Worm (Caenorhabditis elegans) whole organism, L1 larva: Measurements from ENCODE around the gene sre-38.

Source experiments
- ama-1 ChIP-seq: fragments of 150-350 bp; optimal IDR thresholded peaks from 2 replicates; lab custom pipeline; 2014
- isw-1 ChIP-seq: fragments of 200-800 bp; sonication (Bioruptor generic); IDR thresholded peaks from 2 replicates; pipeline ENCODE4 v1.3.6; 2022; ENCODE audit warnings: missing genetic modification characterization, missing compliant biosample characterization
- nhr-11 ChIP-seq: fragments of 150-350 bp; optimal IDR thresholded peaks from 2 replicates; lab custom pipeline; 2014; ENCODE audit warnings: missing biosample characterization, missing genetic modification characterization
- nhr-12 ChIP-seq: sonication (generic microtip); optimal IDR thresholded peaks from 2 replicates; lab custom pipeline; 2017; ENCODE audit warnings: missing biosample characterization, missing genetic modification characterization
- nhr-20 ChIP-seq: sonication (generic microtip); optimal IDR thresholded peaks from 2 replicates; lab custom pipeline; 2016; ENCODE audit warnings: mild to moderate bottlenecking, missing genetic modification characterization, missing compliant biosample characterization
- pqm-1 ChIP-seq: sonication (generic microtip); optimal IDR thresholded peaks from 3 replicates; lab custom pipeline; 2017; ENCODE audit warnings: missing biosample characterization, missing genetic modification characterization
- snpc-4 ChIP-seq: fragments of 150-350 bp; optimal IDR thresholded peaks from 2 replicates; lab custom pipeline; 2014; ENCODE audit warnings: missing biosample characterization, missing genetic modification characterization
- unc-62 ChIP-seq: fragments of 150-350 bp; optimal IDR thresholded peaks from 2 replicates; lab custom pipeline; 2014; ENCODE audit warnings: missing biosample characterization, missing genetic modification reagents, missing genetic modification characterization

DNA sequence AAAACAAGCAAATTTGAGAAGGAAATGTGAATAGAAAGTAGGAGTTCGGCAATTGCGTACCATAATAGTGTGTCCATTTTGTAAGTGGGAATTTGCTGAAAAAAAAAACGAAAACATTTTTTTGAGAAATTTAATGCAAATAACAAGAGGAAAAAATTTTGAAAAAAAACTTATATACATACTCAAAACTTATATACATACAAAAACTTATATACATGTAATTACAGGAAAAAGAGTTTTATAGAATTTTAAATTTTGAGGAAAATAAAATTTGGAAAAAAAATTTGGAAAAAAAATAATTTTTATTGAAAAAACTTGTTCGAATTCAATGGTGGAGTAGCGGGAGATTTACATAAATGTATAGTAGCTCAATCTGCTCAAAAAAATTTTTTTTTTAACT lies 45.4 kb downstream of the sre-38 start, which contains the start of gene ador-1:
- TF ChIP-seq ama-1 (lab: Kevin White, UChicago) (no peak), snpc-4 (tag; lab: Kevin White, UChicago) (no peak), nhr-11 (no peak), nhr-20 (tag; lab: Kevin White, UChicago) (no peak), isw-1 (GFP tag; lab: Robert Waterston, UW) (no peak), pqm-1 (no peak), nhr-12 (tag; lab: Kevin White, UChicago) (no peak), unc-62 (GFP tag; lab: Kevin White, UChicago) (no peak)
